ENCODE assay signal across 4 worm cellular contexts in genomic region chrX:14711168-14711629, ce11.
A peak's percentile ranks its signal among the peaks of the same experiment; 100 is the strongest.
TF ChIP-seq lines count a peak whose summit lies in the region.

atrn-1 (plus strand) TSS chrX:14711579.

TF ChIP-seq in whole organism, L1 larva, 84 proteins besides CTCF, POLR2A, EP300 and RAD21 (continued from another document):
- no peak for TF ChIP-seq pax-3 (tag; optimal IDR thresholded peaks at IDR 0.05; lab: Kevin White, UChicago)
- TF ChIP-seq skn-1 (tag; optimal IDR thresholded peaks at IDR 0.05; lab: Kevin White, UChicago), result peak; percentile 12
- no peak for TF ChIP-seq tbx-2 (tag; optimal IDR thresholded peaks at IDR 0.05; lab: Kevin White, UChicago)
- peak; percentile 17 for TF ChIP-seq snu-23 (GFP tag; optimal IDR thresholded peaks at IDR 0.05; lab: Kevin White, UChicago)
- TF ChIP-seq irx-1 (tag; optimal IDR thresholded peaks at IDR 0.05; lab: Kevin White, UChicago), result no peak
- TF ChIP-seq nhr-20 (tag; optimal IDR thresholded peaks at IDR 0.05; lab: Kevin White, UChicago), result peak; percentile 13
- TF ChIP-seq ceh-8 (GFP tag; optimal IDR thresholded peaks at IDR 0.05; lab: Kevin White, UChicago), result no peak
TF ChIP-seq in whole organism, L1 larva: peak in this region for 6.

TF ChIP-seq in whole organism, L2 larva, 48 proteins besides CTCF, POLR2A, EP300 and RAD21 (continued from another document):
- TF ChIP-seq nhr-77 (tag; optimal IDR thresholded peaks at IDR 0.05; lab: Kevin White, UChicago), result no peak
- TF ChIP-seq lin-13 (GFP tag; optimal IDR thresholded peaks at IDR 0.05; lab: Kevin White, UChicago), result no peak
- TF ChIP-seq nhr-6 (tag; optimal IDR thresholded peaks at IDR 0.05; lab: Kevin White, UChicago), result no peak
- TF ChIP-seq mab-5 (tag; optimal IDR thresholded peaks at IDR 0.05; lab: Kevin White, UChicago), result no peak
- no peak for TF ChIP-seq ama-1 (optimal IDR thresholded peaks at IDR 0.05; lab: Kevin White, UChicago)
- no peak for TF ChIP-seq ZK546.5 (tag; optimal IDR thresholded peaks at IDR 0.05; lab: Kevin White, UChicago)
- no peak for TF ChIP-seq nhr-21 (tag; optimal IDR thresholded peaks at IDR 0.05; lab: Kevin White, UChicago)
- no peak for TF ChIP-seq nhr-12 (tag; optimal IDR thresholded peaks at IDR 0.05; lab: Kevin White, UChicago)
- TF ChIP-seq F13H6.1 (tag; optimal IDR thresholded peaks at IDR 0.05; lab: Kevin White, UChicago), result no peak
- TF ChIP-seq sem-4 (tag; optimal IDR thresholded peaks at IDR 0.05; lab: Kevin White, UChicago), result peak; percentile 17
- no peak for TF ChIP-seq blmp-1 (tag; optimal IDR thresholded peaks at IDR 0.05; lab: Kevin White, UChicago; ENCODE audit: insufficient read depth)
- TF ChIP-seq ztf-4 (tag; optimal IDR thresholded peaks at IDR 0.05; lab: Kevin White, UChicago), result no peak
- TF ChIP-seq C34F6.9 (tag; optimal IDR thresholded peaks at IDR 0.05; lab: Kevin White, UChicago), result peak; percentile 64
- no peak for TF ChIP-seq unc-62 (GFP tag; optimal IDR thresholded peaks at IDR 0.05; lab: Kevin White, UChicago)
- peak; percentile 54 for TF ChIP-seq fos-1 (tag; optimal IDR thresholded peaks at IDR 0.05; lab: Kevin White, UChicago)
- no peak for TF ChIP-seq ceh-82 (tag; optimal IDR thresholded peaks at IDR 0.05; lab: Kevin White, UChicago)
- no peak for TF ChIP-seq nhr-237 (tag; optimal IDR thresholded peaks at IDR 0.05; lab: Kevin White, UChicago)
- peak; percentile 20 for TF ChIP-seq sma-3 (GFP tag; optimal IDR thresholded peaks at IDR 0.05; lab: Kevin White, UChicago)
- no peak for TF ChIP-seq nhr-25 (tag; optimal IDR thresholded peaks at IDR 0.05; lab: Kevin White, UChicago)
- TF ChIP-seq gmeb-1 (tag; optimal IDR thresholded peaks at IDR 0.05; lab: Kevin White, UChicago), result no peak
- no peak for TF ChIP-seq mbf-1 (tag; optimal IDR thresholded peaks at IDR 0.05; lab: Kevin White, UChicago)
- TF ChIP-seq unc-55 (GFP tag; optimal IDR thresholded peaks at IDR 0.05; lab: Kevin White, UChicago), result peak; percentile 14
- TF ChIP-seq peb-1 (tag; optimal IDR thresholded peaks at IDR 0.05; lab: Kevin White, UChicago), result no peak
- no peak for TF ChIP-seq mdl-1 (tag; optimal IDR thresholded peaks at IDR 0.05; lab: Kevin White, UChicago)
- TF ChIP-seq nhr-129 (tag; optimal IDR thresholded peaks at IDR 0.05; lab: Kevin White, UChicago), result peak; percentile 8
- TF ChIP-seq R02D3.7 (tag; optimal IDR thresholded peaks at IDR 0.05; lab: Kevin White, UChicago), result no peak
- peak; percentile 11 for TF ChIP-seq crh-2 (tag; optimal IDR thresholded peaks at IDR 0.05; lab: Kevin White, UChicago)
- no peak for TF ChIP-seq nhr-10 (tag; optimal IDR thresholded peaks at IDR 0.05; lab: Kevin White, UChicago)
- TF ChIP-seq dmd-4 (tag; optimal IDR thresholded peaks at IDR 0.05; lab: Kevin White, UChicago), result no peak
- no peak for TF ChIP-seq snpc-4 (tag; optimal IDR thresholded peaks at IDR 0.05; lab: Kevin White, UChicago)
- no peak for TF ChIP-seq unc-39 (tag; optimal IDR thresholded peaks at IDR 0.05; lab: Kevin White, UChicago)

TF ChIP-seq in whole organism, L3 larva, 47 proteins besides CTCF, POLR2A, EP300 and RAD21 (continued from another document):
- TF ChIP-seq snpc-4 (tag; optimal IDR thresholded peaks at IDR 0.05; lab: Kevin White, UChicago) (no peak), hmg-11 (tag; optimal IDR thresholded peaks at IDR 0.05; lab: Kevin White, UChicago) (peak; percentile 71), lsy-12 (tag; optimal IDR thresholded peaks at IDR 0.05; lab: Kevin White, UChicago) (no peak), nhr-11 (tag; optimal IDR thresholded peaks at IDR 0.05; lab: Kevin White, UChicago) (no peak), egl-5 (tag; optimal IDR thresholded peaks at IDR 0.05; lab: Kevin White, UChicago) (no peak), jun-1 (tag; optimal IDR thresholded peaks at IDR 0.05; lab: Kevin White, UChicago) (no peak), R02D3.7 (tag; optimal IDR thresholded peaks at IDR 0.05; lab: Kevin White, UChicago) (no peak), nhr-43 (tag; optimal IDR thresholded peaks at IDR 0.05; lab: Kevin White, UChicago; ENCODE audit: poor library complexity, severe bottlenecking) (no peak), nhr-23 (tag; optimal IDR thresholded peaks at IDR 0.05; lab: Kevin White, UChicago) (peak; percentile 43), ztf-4 (tag; optimal IDR thresholded peaks at IDR 0.05; lab: Kevin White, UChicago) (no peak), aly-2 (tag; optimal IDR thresholded peaks at IDR 0.05; lab: Kevin White, UChicago) (no peak), nhr-67 (tag; optimal IDR thresholded peaks at IDR 0.05; lab: Kevin White, UChicago) (no peak), pha-4 (tag; optimal IDR thresholded peaks at IDR 0.05; lab: Kevin White, UChicago) (peak; percentile 44), fos-1 (tag; optimal IDR thresholded peaks at IDR 0.05; lab: Kevin White, UChicago) (peak; percentile 34), skn-1 (tag; optimal IDR thresholded peaks at IDR 0.05; lab: Kevin White, UChicago) (no peak), eor-1 (tag; optimal IDR thresholded peaks at IDR 0.05; lab: Kevin White, UChicago) (no peak), ceh-82 (tag; optimal IDR thresholded peaks at IDR 0.05; lab: Kevin White, UChicago) (no peak), ceh-28 (tag; optimal IDR thresholded peaks at IDR 0.05; lab: Kevin White, UChicago) (peak; percentile 49), sea-2 (GFP tag; optimal IDR thresholded peaks at IDR 0.05; lab: Kevin White, UChicago) (no peak), nhr-77 (tag; optimal IDR thresholded peaks at IDR 0.05; lab: Kevin White, UChicago) (no peak), mml-1 (tag; optimal IDR thresholded peaks at IDR 0.05; lab: Kevin White, UChicago) (no peak), unc-62 (GFP tag; optimal IDR thresholded peaks at IDR 0.05; lab: Kevin White, UChicago) (no peak)
TF ChIP-seq in whole organism, L3 larva: peak in this region for 6.

TF ChIP-seq in whole organism, L4 larva, 104 proteins besides CTCF, POLR2A, EP300 and RAD21 (continued from another document):
- peak; percentile 57 for TF ChIP-seq ceh-28 (tag; optimal IDR thresholded peaks at IDR 0.05; lab: Kevin White, UChicago)
- peak; percentile 6 for TF ChIP-seq mxl-3 (GFP tag; optimal IDR thresholded peaks at IDR 0.05; lab: Kevin White, UChicago)
- TF ChIP-seq mxl-2 (GFP tag; conservative IDR thresholded peaks at IDR 0.05; lab: Robert Waterston, UW), result no peak
- TF ChIP-seq ceh-82 (tag; optimal IDR thresholded peaks at IDR 0.05; lab: Kevin White, UChicago), result no peak
- TF ChIP-seq unc-62 (GFP tag; optimal IDR thresholded peaks at IDR 0.05 in 1 of 2; lab: Kevin White, UChicago), result peak in 1 of 2 experiments; percentile 54
- no peak for TF ChIP-seq unc-62 (tag; optimal IDR thresholded peaks at IDR 0.05; lab: Kevin White, UChicago)
- TF ChIP-seq unc-39 (tag; optimal IDR thresholded peaks at IDR 0.05; lab: Kevin White, UChicago), result no peak
- TF ChIP-seq aha-1 (tag; lab: Kevin White, UChicago), result peak; percentile 45
- no peak for TF ChIP-seq attf-4 (tag; optimal IDR thresholded peaks at IDR 0.05; lab: Kevin White, UChicago)
- TF ChIP-seq nhr-111 (GFP tag; optimal IDR thresholded peaks at IDR 0.05; lab: Kevin White, UChicago), result no peak
- no peak for TF ChIP-seq sdz-12 (GFP tag; optimal IDR thresholded peaks at IDR 0.05; lab: Kevin White, UChicago)
- TF ChIP-seq ceh-62 (tag; optimal IDR thresholded peaks at IDR 0.05; lab: Kevin White, UChicago), result no peak
